Worm (Caenorhabditis elegans) whole organism, young adult: ENCODE results near the gene ncs-6.

Experiments
- D2030.7 ChIP-seq: fragments of 200-800 bp; sonication (Bioruptor generic); IDR thresholded peaks from 2 replicates; pipeline ENCODE4 v1.3.6; 2022; ENCODE audit warnings: missing genetic modification reagents, missing genetic modification characterization, missing compliant biosample characterization
- F22D6.2 ChIP-seq: sonication (generic microtip); optimal IDR thresholded peaks from 2 replicates; lab custom pipeline; 2016; ENCODE audit warnings: mild to moderate bottlenecking, missing genetic modification characterization, missing compliant biosample characterization
- F33H1.4 ChIP-seq: fragments of 200-800 bp; sonication (Bioruptor generic); IDR thresholded peaks from 2 replicates; pipeline ENCODE4 v1.3.6; 2022; ENCODE audit warnings: missing genetic modification reagents, missing genetic modification characterization, missing compliant biosample characterization
- K11D2.4 ChIP-seq: fragments of 200-800 bp; sonication (Bioruptor generic); IDR thresholded peaks from 2 replicates; pipeline ENCODE4 v1.3.6; 2022; ENCODE audit warnings: missing genetic modification reagents, missing genetic modification characterization, missing compliant biosample characterization
- K12H6.12 ChIP-seq: fragments of 200-800 bp; sonication (Bioruptor generic); optimal IDR thresholded peaks from 2 replicates; lab custom pipeline; 2018; ENCODE audit warnings: mild to moderate bottlenecking, missing genetic modification characterization, missing compliant biosample characterization
- Y53G8AR.9 ChIP-seq: fragments of 200-800 bp; sonication (Bioruptor generic); conservative IDR thresholded peaks from 2 replicates; pipeline ENCODE4 v1.3.6; 2022; ENCODE audit warnings: missing genetic modification reagents, missing genetic modification characterization, missing compliant biosample characterization
- Y67H2A.10 ChIP-seq: fragments of 200-800 bp; sonication (Bioruptor generic); conservative IDR thresholded peaks from 2 replicates; pipeline ENCODE4 v1.3.6; 2022; ENCODE audit warnings: missing genetic modification reagents, missing genetic modification characterization, missing compliant biosample characterization
- Y79H2A.3 ChIP-seq: fragments of 200-800 bp; sonication (Bioruptor generic); conservative IDR thresholded peaks from 2 replicates; pipeline ENCODE4 v1.3.6; 2022; ENCODE audit warnings: missing genetic modification reagents, missing genetic modification characterization, missing compliant biosample characterization
- aptf-2 ChIP-seq: fragments of 200-800 bp; sonication (Bioruptor generic); conservative IDR thresholded peaks from 2 replicates; pipeline ENCODE4 v1.3.6; 2022; ENCODE audit warnings: missing genetic modification reagents, missing genetic modification characterization, missing compliant biosample characterization
- bed-2 ChIP-seq: fragments of 200-800 bp; sonication (Bioruptor generic); IDR thresholded peaks from 2 replicates; pipeline ENCODE4 v1.3.6; 2022; ENCODE audit warnings: missing genetic modification reagents, missing genetic modification characterization, missing compliant biosample characterization
- ceh-100 ChIP-seq: fragments of 200-800 bp; sonication (Bioruptor generic); IDR thresholded peaks from 2 replicates; pipeline ENCODE4 v1.3.6; 2022; ENCODE audit warnings: missing genetic modification reagents, missing genetic modification characterization, missing compliant biosample characterization
- ceh-27 ChIP-seq: fragments of 200-800 bp; sonication (Bioruptor generic); optimal IDR thresholded peaks from 2 replicates; lab custom pipeline; 2018; ENCODE audit warnings: mild to moderate bottlenecking, missing genetic modification characterization, moderate library complexity, missing compliant biosample characterization
- ceh-79 ChIP-seq: sonication (generic microtip); optimal IDR thresholded peaks from 2 replicates; lab custom pipeline; 2017; ENCODE audit warnings: mild to moderate bottlenecking, missing genetic modification characterization, missing compliant biosample characterization
- dox-1 ChIP-seq: fragments of 200-800 bp; sonication (Bioruptor generic); IDR thresholded peaks from 2 replicates; pipeline ENCODE4 v1.3.6; 2022; ENCODE audit warnings: missing genetic modification reagents, missing genetic modification characterization, missing compliant biosample characterization
- ekl-4 ChIP-seq: fragments of 200-800 bp; sonication (Bioruptor generic); IDR thresholded peaks from 2 replicates; pipeline ENCODE4 v1.3.6; 2022; ENCODE audit warnings: missing genetic modification reagents, missing genetic modification characterization, missing compliant biosample characterization
- ets-4 ChIP-seq: fragments of 200-800 bp; sonication (Bioruptor generic); optimal IDR thresholded peaks from 2 replicates; lab custom pipeline; 2018; ENCODE audit warnings: mild to moderate bottlenecking, missing genetic modification characterization, missing compliant biosample characterization
- hmg-1.2 ChIP-seq: fragments of 200-800 bp; sonication (Bioruptor generic); IDR thresholded peaks from 2 replicates; pipeline ENCODE4 v1.3.6; 2022; ENCODE audit warnings: missing genetic modification reagents, missing genetic modification characterization, missing compliant biosample characterization
- hmg-20 ChIP-seq: fragments of 200-800 bp; sonication (Bioruptor generic); IDR thresholded peaks from 2 replicates; pipeline ENCODE4 v1.3.6; 2022; ENCODE audit warnings: missing genetic modification reagents, missing genetic modification characterization, missing compliant biosample characterization
- let-607 ChIP-seq, 2 experiments: fragments of 200-800 bp in 1 of 2; sonication (Bioruptor generic) in 1 of 2; sonication (generic microtip) in 1 of 2; optimal IDR thresholded peaks; 2 replicates each; lab custom pipeline; 2016 to 2018; ENCODE audit warnings: mild to moderate bottlenecking in 2 of 2, missing compliant biosample characterization in 2 of 2, missing genetic modification characterization in 2 of 2, moderate library complexity in 2 of 2, missing genotype in 1 of 2
- lin-35 ChIP-seq, 3 experiments: fragments of 150-350 bp in 2 of 3; sonication (generic microtip) in 1 of 3; optimal IDR thresholded peaks; 2 replicates each; lab custom pipeline; 2014 to 2018; ENCODE audit warnings: missing biosample characterization in 3 of 3, missing genetic modification characterization in 3 of 3, missing genetic modification reagents in 3 of 3
- lin-40 ChIP-seq: sonication (generic microtip); optimal IDR thresholded peaks from 2 replicates; lab custom pipeline; 2016; ENCODE audit warnings: missing genetic modification characterization, mild to moderate bottlenecking, missing compliant biosample characterization, missing genotype, missing genetic modification reagents
- lin-54 ChIP-seq: fragments of 200-800 bp; sonication (Bioruptor generic); optimal IDR thresholded peaks from 2 replicates; lab custom pipeline; 2018; ENCODE audit warnings: mild to moderate bottlenecking, missing genetic modification characterization, missing compliant biosample characterization
- lsl-1 ChIP-seq: fragments of 200-800 bp; sonication (Bioruptor generic); optimal IDR thresholded peaks from 2 replicates; lab custom pipeline; 2018; ENCODE audit warnings: mild to moderate bottlenecking, missing genetic modification characterization, moderate library complexity, missing compliant biosample characterization
- madf-6 ChIP-seq: fragments of 200-800 bp; sonication (Bioruptor generic); IDR thresholded peaks from 2 replicates; pipeline ENCODE4 v1.3.6; 2022; ENCODE audit warnings: missing genetic modification reagents, missing genetic modification characterization, missing compliant biosample characterization
- madf-8 ChIP-seq: fragments of 200-800 bp; sonication (Bioruptor generic); conservative IDR thresholded peaks from 2 replicates; pipeline ENCODE4 v1.3.6; 2022; ENCODE audit warnings: missing genetic modification reagents, missing genetic modification characterization, missing compliant biosample characterization
- nfya-1 ChIP-seq: sonication (generic microtip); optimal IDR thresholded peaks from 2 replicates; lab custom pipeline; 2017; ENCODE audit warnings: antibody characterized with exemption, missing compliant biosample characterization, missing genetic modification characterization, borderline replicate concordance; ENCODE audit not compliant: insufficient read depth
- nhr-27 ChIP-seq: fragments of 200-800 bp; sonication (Bioruptor generic); optimal IDR thresholded peaks from 2 replicates; lab custom pipeline; 2018; ENCODE audit warnings: mild to moderate bottlenecking, missing genetic modification characterization, moderate library complexity, missing compliant biosample characterization
- nhr-80 ChIP-seq: sonication (generic microtip); optimal IDR thresholded peaks from 2 replicates; lab custom pipeline; 2016; ENCODE audit warnings: missing genetic modification characterization, missing compliant biosample characterization
- pbrm-1 ChIP-seq: fragments of 200-800 bp; sonication (Bioruptor generic); IDR thresholded peaks from 2 replicates; pipeline ENCODE4 v1.3.6; 2022; ENCODE audit warnings: missing genetic modification reagents, missing genetic modification characterization, missing compliant biosample characterization
- rcor-1 ChIP-seq: fragments of 200-800 bp; sonication (Bioruptor generic); IDR thresholded peaks from 2 replicates; pipeline ENCODE4 v1.3.6; 2022; ENCODE audit warnings: missing genetic modification reagents, missing genetic modification characterization, missing compliant biosample characterization
- rec-8 ChIP-seq, 2 experiments: sonication (generic microtip); optimal IDR thresholded peaks; 2 replicates each; lab custom pipeline; 2016; ENCODE audit warnings: mild to moderate bottlenecking in 2 of 2, missing genetic modification characterization in 2 of 2, missing genetic modification reagents in 2 of 2, missing genotype in 2 of 2, missing biosample characterization in 1 of 2, missing compliant biosample characterization in 1 of 2, moderate library complexity in 1 of 2
- rpc-1 ChIP-seq, 2 experiments: fragments of 150-350 bp in 1 of 2; sonication (generic microtip) in 1 of 2; optimal IDR thresholded peaks; 2 replicates each; lab custom pipeline; 2014 to 2018; ENCODE audit warnings: missing biosample characterization in 1 of 2, missing genetic modification characterization in 1 of 2, missing genetic modification reagents in 1 of 2, missing genotype in 1 of 2
- snpc-3.4 ChIP-seq: sonication (generic microtip); optimal IDR thresholded peaks from 2 replicates; lab custom pipeline; 2017; ENCODE audit warnings: missing genetic modification characterization, mild to moderate bottlenecking, missing compliant biosample characterization, antibody characterized with exemption, moderate library complexity, missing genotype, missing genetic modification reagents
- snpc-4 ChIP-seq, 5 experiments: fragments of 150-350 bp in 1 of 5; sonication (generic microtip) in 4 of 5; optimal IDR thresholded peaks; 2 replicates each; lab custom pipeline; 2014 to 2018; ENCODE audit warnings: missing genetic modification characterization in 5 of 5, missing biosample characterization in 3 of 5, antibody characterized with exemption in 2 of 5, mild to moderate bottlenecking in 2 of 5, missing compliant biosample characterization in 2 of 5, missing genotype in 2 of 5, moderate library complexity in 2 of 5, missing genetic modification reagents in 1 of 5
- sptf-2 ChIP-seq: fragments of 200-800 bp; sonication (Bioruptor generic); optimal IDR thresholded peaks from 2 replicates; lab custom pipeline; 2018; ENCODE audit warnings: mild to moderate bottlenecking, missing genetic modification characterization, missing compliant biosample characterization
- tbp1 ChIP-seq: fragments of 200-800 bp; sonication (Bioruptor generic); optimal IDR thresholded peaks from 2 replicates; lab custom pipeline; 2018; ENCODE audit warnings: mild to moderate bottlenecking, missing genetic modification characterization, missing compliant biosample characterization
- tlf-1 ChIP-seq: fragments of 200-800 bp; sonication (Bioruptor generic); optimal IDR thresholded peaks from 2 replicates; lab custom pipeline; 2018; ENCODE audit warnings: mild to moderate bottlenecking, missing genetic modification characterization, missing compliant biosample characterization
- unc-130 ChIP-seq: sonication (generic microtip); optimal IDR thresholded peaks from 2 replicates; lab custom pipeline; 2016; ENCODE audit warnings: missing genetic modification reagents, missing genetic modification characterization, missing compliant biosample characterization
- ztf-22 ChIP-seq: fragments of 200-800 bp; sonication (Bioruptor generic); optimal IDR thresholded peaks from 2 replicates; lab custom pipeline; 2018; ENCODE audit warnings: mild to moderate bottlenecking, missing genetic modification characterization, moderate library complexity, missing compliant biosample characterization
- ztf-28 ChIP-seq: fragments of 200-800 bp; sonication (Bioruptor generic); IDR thresholded peaks from 2 replicates; pipeline ENCODE4 v1.3.6; 2022; ENCODE audit warnings: missing genetic modification reagents, missing genetic modification characterization, missing compliant biosample characterization
- ztf-6 ChIP-seq: fragments of 200-800 bp; sonication (Bioruptor generic); IDR thresholded peaks from 2 replicates; pipeline ENCODE4 v1.3.6; 2022; ENCODE audit warnings: missing genetic modification reagents, missing genetic modification characterization, missing compliant biosample characterization

Gene ncs-6

ce11 chrII:3504717-3505116, 23.6 kb downstream of the ncs-6 start, which contains the start of gene cyh-1:
cyh-1 (plus strand) TSS chrII:3505017.
- TF ChIP-seq snpc-4 (GFP tag; optimal IDR thresholded peaks at IDR 0.05; lab: Kevin White, UChicago) (no peak), snpc-4 (tag; optimal IDR thresholded peaks at IDR 0.05; lab: Kevin White, UChicago) (no peak), nfya-1 (tag; lab: Kevin White, UChicago) (no peak), ztf-6 (no peak), ztf-22 (no peak), sptf-2 (no peak), lsl-1 (GFP tag; lab: Kevin White, UChicago) (no peak), unc-130 (GFP tag; lab: Kevin White, UChicago) (no peak), nhr-80 (tag; lab: Kevin White, UChicago) (no peak), hmg-20 (GFP tag; lab: Robert Waterston, UW) (no peak), hmg-1.2 (GFP tag; lab: Robert Waterston, UW) (no peak), ceh-79 (no peak), ets-4 (GFP tag; lab: Kevin White, UChicago) (no peak), lin-54 (GFP tag; lab: Kevin White, UChicago) (no peak)

- TF ChIP-seq Y53G8AR.9 (GFP tag; lab: Robert Waterston, UW) (peak; percentile 65; the same call in 1 of the 2 replicates), bed-2 (GFP tag; lab: Robert Waterston, UW) (peak; percentile 59; the same call in 1 of the 2 replicates), K12H6.12 (tag; lab: Kevin White, UChicago) (peak; percentile 44), tbp1 (GFP tag; lab: Kevin White, UChicago) (peak; percentile 49), K11D2.4 (GFP tag; lab: Robert Waterston, UW) (peak; percentile 69; the same call in 1 of the 2 replicates), Y79H2A.3 (GFP tag; lab: Robert Waterston, UW) (no peak), lin-40 (tag; lab: Kevin White, UChicago) (peak; percentile 48), snpc-3.4 (tag; lab: Kevin White, UChicago) (no peak), Y67H2A.10 (GFP tag; lab: Robert Waterston, UW) (0 out of 2 replicates have a peak, but pooled peaks have one; percentile 50), pbrm-1 (GFP tag; lab: Robert Waterston, UW) (peak; percentile 58; the same call in 1 of the 2 replicates), nfya-1 (tag; lab: Kevin White, UChicago) (no peak), rec-8 (tag; optimal IDR thresholded peaks at IDR 0.05; lab: Kevin White, UChicago) (peak; percentile 37 to 49), madf-8 (GFP tag; lab: Robert Waterston, UW) (peak; percentile 28; the same call in 1 of the 2 replicates), rpc-1 (optimal IDR thresholded peaks at IDR 0.05; lab: Kevin White, UChicago) (no peak), rpc-1 (tag; optimal IDR thresholded peaks at IDR 0.05; lab: Kevin White, UChicago) (no peak), ceh-27 (GFP tag; lab: Kevin White, UChicago) (peak; percentile 72), ztf-28 (GFP tag; lab: Robert Waterston, UW) (peak; percentile 53; the same call in 1 of the 2 replicates), madf-6 (GFP tag; lab: Robert Waterston, UW) (peak; percentile 63), aptf-2 (0 out of 2 replicates have a peak, but pooled peaks have one; percentile 22), dox-1 (peak; percentile 92), F22D6.2 (peak; percentile 26), tlf-1 (GFP tag; lab: Kevin White, UChicago) (peak; percentile 18), lin-35 (GFP tag; optimal IDR thresholded peaks at IDR 0.05; lab: Kevin White, UChicago) (peak in 2 of 3 experiments; percentile 21 to 67), lin-54 (GFP tag; lab: Kevin White, UChicago) (peak; percentile 62), snpc-4 (GFP tag; optimal IDR thresholded peaks at IDR 0.05; lab: Kevin White, UChicago) (no peak), snpc-4 (tag; optimal IDR thresholded peaks at IDR 0.05; lab: Kevin White, UChicago) (peak in 2 of 4 experiments; percentile 19 to 34), ekl-4 (0 out of 2 replicates have a peak, but pooled peaks have one; percentile 55), rcor-1 (GFP tag; lab: Robert Waterston, UW) (peak; percentile 67), F33H1.4 (GFP tag; lab: Robert Waterston, UW) (peak; percentile 54), nhr-80 (tag; lab: Kevin White, UChicago) (peak; percentile 21), D2030.7 (GFP tag; lab: Robert Waterston, UW) (peak; percentile 46), ztf-6 (no peak), nhr-27 (no peak), let-607 (tag; optimal IDR thresholded peaks at IDR 0.05; lab: Kevin White, UChicago) (peak in 1 of 2 experiments; percentile 52), ceh-100 (GFP tag; lab: Robert Waterston, UW) (peak; percentile 39)
Observed at ce11 chrII:3502520-3503323, 25.6 kb downstream of the ncs-6 start, which contains the start of the genes col-71 and Y49F6B.2. col-71 (minus strand) TSS chrII:3502570. Y49F6B.2 (plus strand) TSS chrII:3502968.
